Fruit fly (Drosophila melanogaster) whole organism, larva: ENCODE data around the gene Drp1.

ENCODE experiments used
- noc ChIP-seq: fragments of 200-800 bp; sonication (Bioruptor generic); optimal IDR thresholded peaks from 3 replicates; lab custom pipeline; 2019; ENCODE audit warnings: missing biosample characterization, mild to moderate bottlenecking, missing genetic modification characterization, moderate library complexity

Drp1 gene

DNA sequence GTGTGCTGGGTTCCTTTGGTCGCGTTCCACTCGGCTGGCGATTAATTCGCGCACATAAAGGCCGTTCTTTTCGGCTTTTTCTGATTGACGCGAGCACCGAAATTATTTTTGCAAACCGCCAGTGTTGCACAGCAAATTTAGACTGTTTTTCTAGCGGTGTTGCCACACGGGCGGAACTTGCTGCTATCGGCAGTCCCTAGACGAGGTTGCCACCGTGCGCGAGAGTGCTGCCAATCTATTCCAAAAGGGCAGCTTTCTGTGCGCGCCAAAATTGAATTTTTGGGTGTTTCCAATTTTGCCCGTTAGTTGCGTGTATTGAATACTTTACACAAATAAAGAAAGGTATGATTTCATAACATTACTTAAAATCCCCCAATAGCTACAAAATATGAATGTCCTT is at the start of gene Drp1:
TSS of gene Drp1 (minus strand) at position 146 of the 400 bp plus-strand sequence.
- no peak for TF ChIP-seq noc

DNA sequence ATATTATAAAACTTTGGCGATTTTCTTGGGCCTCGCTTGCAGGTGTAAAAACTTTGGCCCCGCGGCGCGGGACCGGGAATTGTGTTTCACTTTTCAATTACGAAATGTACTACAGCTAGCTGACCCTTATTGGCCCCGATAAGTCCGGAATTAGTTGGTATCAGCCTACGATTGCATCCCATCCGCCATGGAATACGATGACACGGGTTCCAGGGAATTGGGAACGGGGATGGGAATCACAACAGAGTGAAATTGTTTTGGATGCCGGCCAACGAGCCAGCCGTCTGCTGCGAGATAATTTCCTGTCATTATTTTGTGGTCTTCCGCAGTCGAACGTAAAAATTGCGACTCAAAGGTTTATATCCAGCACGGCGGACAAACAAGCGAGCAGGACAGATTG is 43.5 kb upstream of the Drp1 start:
- no peak for TF ChIP-seq noc

- TF ChIP-seq noc: no peak
These were observed 42.3 kb upstream of the Drp1 start for dm6 chr2L:2627507-2627906.

DNA sequence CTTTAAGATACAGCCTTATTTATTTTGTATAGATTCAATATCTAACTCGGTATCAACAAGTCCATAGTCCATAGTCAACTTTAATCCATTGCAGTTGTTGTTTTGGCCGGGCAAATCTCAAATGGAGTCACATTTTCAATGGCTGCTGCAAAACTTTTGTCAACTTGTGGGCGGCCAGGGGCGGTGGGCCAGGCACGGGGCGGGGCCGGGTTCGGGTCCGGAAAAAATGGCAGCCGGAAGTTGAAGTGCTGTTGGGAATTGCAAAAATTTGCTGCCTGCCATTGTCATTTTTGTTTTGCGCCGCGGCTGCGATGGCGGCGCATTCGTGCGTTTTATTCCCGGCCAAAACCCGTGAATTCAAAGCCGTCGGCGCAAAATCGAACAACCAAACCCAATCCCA is 38.7 kb upstream of the Drp1 start:
- TF ChIP-seq noc: no peak

DNA sequence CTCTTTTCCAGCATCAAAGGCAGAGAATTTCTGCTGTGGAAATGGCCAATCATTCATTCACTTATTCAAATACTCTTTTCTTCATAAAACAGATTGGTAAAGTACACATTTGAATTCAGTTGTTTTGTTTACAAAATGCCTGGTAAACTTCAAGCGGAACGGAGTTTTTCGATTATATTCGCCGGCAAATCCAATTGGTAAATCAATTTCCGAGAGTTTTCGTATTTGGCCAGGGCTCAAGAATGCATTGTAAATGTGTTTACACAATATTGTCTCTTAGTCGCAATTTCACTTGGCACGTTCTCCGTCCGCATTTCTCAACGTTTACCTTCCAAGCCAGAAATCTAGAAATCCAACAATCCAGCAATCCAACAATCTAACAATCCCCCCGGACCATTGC is 34.7 kb upstream of the Drp1 start, which contains the start of gene CG43403:
TSS of gene CG43403 (plus strand) at position 301 of the 400 bp plus-strand sequence.
- TF ChIP-seq noc: no peak

DNA sequence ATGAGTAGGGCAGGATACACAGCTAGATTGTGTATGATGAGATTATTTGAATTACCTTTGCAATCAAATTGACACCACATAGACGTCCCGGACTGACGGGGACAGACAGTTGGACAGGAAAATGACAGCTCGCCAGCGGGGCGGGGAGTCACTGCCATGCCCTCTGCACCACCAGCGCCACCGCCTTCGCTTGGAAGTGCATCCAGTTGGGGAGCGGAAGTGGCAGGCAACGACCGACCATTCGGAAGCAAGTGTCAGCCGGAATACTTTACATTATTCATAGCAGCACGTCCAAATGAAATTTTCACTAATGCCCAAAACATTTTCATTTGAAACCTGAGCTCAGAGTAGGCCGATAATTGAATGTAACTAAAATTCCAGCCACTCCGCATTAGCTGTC is 24.5 kb upstream of the Drp1 start, which contains the start of gene CG15395:
TSS of gene CG15395 (plus strand) at position 301 of the 400 bp plus-strand sequence.
- TF ChIP-seq noc: no peak

- TF ChIP-seq noc: no peak
These were observed 21.5 kb upstream of the Drp1 start for dm6 chr2L:2606725-2607124.

dm6 chr2L:2591569-2591968 is 6.3 kb upstream of the Drp1 start, which contains the start of gene CG15394:
Gene CG15394, plus strand, starts transcription at chr2L:2591869.
- no peak for TF ChIP-seq noc

DNA sequence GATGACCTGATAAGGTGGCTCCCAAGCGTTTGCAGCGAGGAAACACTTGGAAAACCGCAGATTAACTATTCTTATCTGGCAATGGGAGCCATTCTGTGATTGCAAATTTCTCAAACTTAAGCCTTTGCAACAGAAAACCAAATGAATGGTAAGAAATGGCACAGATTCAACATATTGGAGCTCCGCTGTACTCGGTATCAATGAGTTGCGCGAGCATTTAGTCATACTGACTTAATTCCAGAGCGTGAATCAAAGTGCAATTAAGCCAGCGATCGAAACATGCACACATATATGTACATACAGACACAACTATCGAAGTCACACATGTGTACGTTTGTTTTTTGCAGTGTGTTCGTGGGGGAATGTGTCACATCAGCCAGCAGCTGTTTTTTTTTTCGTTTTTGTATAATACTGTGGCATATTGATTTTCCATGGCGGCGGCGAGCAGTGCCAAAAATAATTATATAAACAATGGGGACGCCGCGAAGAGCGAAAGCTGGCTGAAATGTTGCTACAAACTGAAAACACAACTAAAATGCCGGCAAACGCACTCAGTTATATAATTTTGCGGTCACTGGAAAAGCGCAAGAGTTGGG is 671 bp downstream of the Drp1 start:
- TF ChIP-seq noc: no peak

DNA sequence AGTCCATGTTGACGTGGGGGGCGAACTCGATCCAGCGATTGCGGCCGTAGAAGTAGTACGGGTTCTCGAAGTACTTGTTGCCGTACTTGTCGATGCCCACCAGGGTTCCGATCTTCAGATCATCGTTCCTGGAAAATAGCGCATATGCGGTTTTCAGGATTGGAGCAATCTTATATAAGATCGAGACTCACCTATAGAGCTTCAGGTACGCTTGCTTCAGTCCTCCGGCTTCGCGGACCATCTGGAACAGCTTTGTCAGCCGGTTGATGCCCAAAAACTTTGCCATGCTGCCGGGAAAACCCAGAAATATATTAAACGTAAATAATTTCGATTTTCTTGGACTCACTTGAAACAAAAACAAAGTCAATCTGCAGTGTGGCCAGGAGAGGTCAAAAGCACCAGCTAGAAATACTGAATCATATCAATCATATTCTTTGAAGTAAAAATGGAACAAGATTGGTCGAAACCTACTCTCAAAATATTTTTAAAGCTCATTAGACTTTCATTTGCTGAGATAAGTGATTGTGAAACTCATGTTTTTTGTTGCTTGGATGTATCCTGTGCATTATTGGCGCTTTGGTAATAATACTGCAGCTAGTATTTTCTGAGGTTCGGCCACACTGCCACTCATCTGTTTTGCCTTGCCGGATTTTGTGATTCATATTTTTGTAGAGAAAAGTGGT is 5.4 kb downstream of the Drp1 start, which contains the start of the genes ND-B17.2 and Arpc5:
TSS of gene ND-B17.2 (minus strand) at position 504 of the 683 bp plus-strand sequence.
TSS of gene Arpc5 (plus strand) at position 624 of the 683 bp plus-strand sequence.
- TF ChIP-seq noc: peak; percentile 1

- no peak for TF ChIP-seq noc
These were observed 7.9 kb downstream of the Drp1 start, which contains the start of gene Elba2 for dm6 chr2L:2577361-2577737. Gene Elba2, plus strand, starts transcription at chr2L:2577687.

DNA sequence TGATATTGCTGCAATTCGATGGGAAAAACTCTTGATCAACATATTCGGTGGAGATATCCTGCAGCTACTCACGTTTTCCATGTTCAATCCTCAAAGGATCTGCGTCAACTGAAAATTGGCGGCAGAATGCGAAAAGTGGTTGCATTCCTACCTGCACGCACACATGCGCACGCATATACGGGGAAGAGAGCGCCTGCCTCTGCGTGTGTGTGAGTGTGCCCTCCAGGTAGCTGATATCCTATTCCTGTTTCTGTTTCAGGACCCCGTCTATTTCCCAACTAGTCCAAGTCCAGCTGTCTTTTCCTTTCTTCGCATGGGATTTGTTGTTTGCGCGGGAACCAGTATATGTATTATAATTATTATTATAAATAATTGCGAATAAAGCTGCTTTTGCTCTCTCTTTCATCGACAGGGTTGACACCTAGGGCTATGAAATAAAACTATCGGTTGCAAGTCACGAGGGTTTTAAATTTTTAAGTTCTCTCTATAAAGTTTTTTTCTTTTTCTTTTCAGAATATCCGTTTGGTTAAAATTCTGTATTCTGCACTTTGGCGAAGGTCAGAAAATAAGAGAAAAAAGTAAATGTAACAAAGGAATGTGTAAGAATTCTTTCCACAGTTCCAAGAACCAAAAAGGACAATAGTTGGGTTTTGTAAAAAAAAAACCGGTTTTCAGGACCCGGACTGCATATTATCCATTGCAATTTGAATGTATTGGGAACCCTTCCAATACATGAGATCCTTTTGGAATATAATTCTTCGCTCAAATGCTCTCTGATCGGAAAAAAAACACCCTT is 8.5 kb downstream of the Drp1 start, which contains the start of gene insv:
TSS of gene insv (minus strand) at position 433 of the 796 bp plus-strand sequence.
- TF ChIP-seq noc: no peak

- no peak for TF ChIP-seq noc
These were observed 10.4 kb downstream of the Drp1 start, which contains the start of the genes Rad1 and Sws1 for dm6 chr2L:2574717-2575273. Gene Rad1, minus strand, starts transcription at chr2L:2575052. Gene Sws1, minus strand, starts transcription at chr2L:2575052.

dm6 chr2L:2572937-2573336 is 12.3 kb downstream of the Drp1 start, which contains the start of gene Cyp309a2:
Gene Cyp309a2, minus strand, starts transcription at chr2L:2573037.
- TF ChIP-seq noc: no peak

DNA sequence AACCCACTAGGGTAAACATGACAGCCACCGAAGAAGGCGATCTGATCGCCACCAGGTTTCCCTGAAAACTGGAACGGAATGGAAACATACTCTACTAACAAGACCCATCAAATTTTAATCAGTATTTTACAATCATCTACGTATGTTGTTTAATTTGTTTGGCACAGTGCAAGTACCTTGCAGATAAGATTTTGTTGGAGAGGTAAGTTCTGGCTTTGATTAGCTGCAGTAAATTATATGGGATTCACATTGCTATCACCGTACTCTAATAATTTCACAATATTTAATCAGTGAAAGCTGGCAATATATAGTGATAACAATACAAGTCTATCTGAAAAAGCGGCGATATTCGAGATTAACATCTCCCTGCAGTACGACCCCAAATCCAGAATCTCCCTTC is 20.5 kb downstream of the Drp1 start, which contains the start of gene Cyp309a1:
TSS of gene Cyp309a1 (minus strand) at position 73 of the 400 bp plus-strand sequence.
- TF ChIP-seq noc: peak; percentile 2

dm6 chr2L:2552725-2553124 is 32.5 kb downstream of the Drp1 start, which contains the start of gene CG3515:
Gene CG3515, minus strand, starts transcription at chr2L:2552825.
- TF ChIP-seq noc: no peak
